Worm (Caenorhabditis elegans): ENCODE data around the gene vps-41.

Gene vps-41

ce11 chrX:5297942-5298611 lies 14.4 kb downstream of the vps-41 start, which contains the start of gene ift-81 (continued):
- TF ChIP-seq nhr-19 (GFP tag; conservative IDR thresholded peaks at IDR 0.05): peak; percentile 61
- TF ChIP-seq aly-2 (tag; optimal IDR thresholded peaks at IDR 0.05): no peak
- no peak for TF ChIP-seq Y116A8C.19 (tag; optimal IDR thresholded peaks at IDR 0.05; ENCODE audit: borderline replicate concordance)
- TF ChIP-seq lsy-2 (tag; optimal IDR thresholded peaks at IDR 0.05): peak; percentile 58 to 63
- no peak for TF ChIP-seq nhr-85 (tag)
- TF ChIP-seq lin-15B (tag; optimal IDR thresholded peaks at IDR 0.05): no peak
- TF ChIP-seq egl-13 (tag; optimal IDR thresholded peaks at IDR 0.05): peak; percentile 37
- no peak for TF ChIP-seq blmp-1 (tag; optimal IDR thresholded peaks at IDR 0.05)
- no peak for TF ChIP-seq fkh-10 (GFP tag; optimal IDR thresholded peaks at IDR 0.05)
- TF ChIP-seq snu-23 (GFP tag; optimal IDR thresholded peaks at IDR 0.05): peak; percentile 64
- no peak for TF ChIP-seq elt-2 (tag; optimal IDR thresholded peaks at IDR 0.05)
- no peak for TF ChIP-seq efl-3 (GFP tag; optimal IDR thresholded peaks at IDR 0.05)
- peak; percentile 58 for TF ChIP-seq unc-86 (tag; optimal IDR thresholded peaks at IDR 0.05)
- no peak for TF ChIP-seq mab-9 (GFP tag; IDR thresholded peaks at IDR 0.05)
- no peak for TF ChIP-seq aha-1 (tag; optimal IDR thresholded peaks at IDR 0.05)
- no peak for TF ChIP-seq F16B12.6 (tag; optimal IDR thresholded peaks at IDR 0.05)
- TF ChIP-seq nhr-12 (tag; optimal IDR thresholded peaks at IDR 0.05): no peak
- TF ChIP-seq fkh-4 (tag; optimal IDR thresholded peaks at IDR 0.05; ENCODE audit: borderline replicate concordance): no peak
- TF ChIP-seq hlh-4 (tag; optimal IDR thresholded peaks at IDR 0.05): no peak
- TF ChIP-seq ceh-88 (GFP tag; IDR thresholded peaks at IDR 0.05): no peak
- no peak for TF ChIP-seq jun-1 (tag; optimal IDR thresholded peaks at IDR 0.05)
- TF ChIP-seq ztf-11 (tag; optimal IDR thresholded peaks at IDR 0.05): peak in 1 of 2 experiments; percentile 8
- no peak for TF ChIP-seq lir-3 (tag; optimal IDR thresholded peaks at IDR 0.05; ENCODE audit: poor library complexity)
- TF ChIP-seq ceh-82 (tag; optimal IDR thresholded peaks at IDR 0.05): peak; percentile 18 to 63 (median 45)
- TF ChIP-seq zip-4 (GFP tag; optimal IDR thresholded peaks at IDR 0.05): no peak
- TF ChIP-seq unc-98 (GFP tag; IDR thresholded peaks at IDR 0.05): no peak
- TF ChIP-seq unc-130 (tag; optimal IDR thresholded peaks at IDR 0.05): no peak
- no peak for TF ChIP-seq ceh-63 (GFP tag; optimal IDR thresholded peaks at IDR 0.05)
- TF ChIP-seq vab-15 (tag; optimal IDR thresholded peaks at IDR 0.05): no peak
- TF ChIP-seq nhr-28 (tag; optimal IDR thresholded peaks at IDR 0.05): no peak
- TF ChIP-seq snpc-4 (tag; optimal IDR thresholded peaks at IDR 0.05): no peak
- no peak for TF ChIP-seq zag-1 (tag; optimal IDR thresholded peaks at IDR 0.05)
- TF ChIP-seq dpl-1 (GFP tag; optimal IDR thresholded peaks at IDR 0.05): peak in 2 of 3 experiments; percentile 35 to 52
- TF ChIP-seq tbx-2 (tag; optimal IDR thresholded peaks at IDR 0.05): peak; percentile 64
- TF ChIP-seq unc-30 (tag; optimal IDR thresholded peaks at IDR 0.05): no peak
- no peak for TF ChIP-seq pag-3 (tag; optimal IDR thresholded peaks at IDR 0.05; ENCODE audit: borderline replicate concordance, insufficient read depth)
- TF ChIP-seq ces-1 (GFP tag; optimal IDR thresholded peaks at IDR 0.05): no peak
- peak; percentile 49 for TF ChIP-seq nhr-20 (tag; optimal IDR thresholded peaks at IDR 0.05)
- TF ChIP-seq ceh-8 (GFP tag; optimal IDR thresholded peaks at IDR 0.05): peak; percentile 2
- TF ChIP-seq nhr-47 (tag; optimal IDR thresholded peaks at IDR 0.05): peak; percentile 73
- no peak for TF ChIP-seq sox-4 (tag; optimal IDR thresholded peaks at IDR 0.05)
- no peak for TF ChIP-seq pax-3 (tag; optimal IDR thresholded peaks at IDR 0.05)
- peak; percentile 68 for TF ChIP-seq xbp-1 (tag; optimal IDR thresholded peaks at IDR 0.05)
- TF ChIP-seq pqm-1 (tag; optimal IDR thresholded peaks at IDR 0.05): no peak
- peak; percentile 81 for TF ChIP-seq nhr-71 (tag; optimal IDR thresholded peaks at IDR 0.05)
- TF ChIP-seq ceh-90 (tag; optimal IDR thresholded peaks at IDR 0.05): no peak
- no peak for TF ChIP-seq tlp-1 (tag; optimal IDR thresholded peaks at IDR 0.05)
- TF ChIP-seq C04F5.9 (tag; optimal IDR thresholded peaks at IDR 0.05): no peak
- TF ChIP-seq mef-2 (tag; optimal IDR thresholded peaks at IDR 0.05): no peak
- no peak for TF ChIP-seq nhr-84 (tag; optimal IDR thresholded peaks at IDR 0.05)
- no peak for TF ChIP-seq fos-1 (tag; optimal IDR thresholded peaks at IDR 0.05)
- TF ChIP-seq ztf-4 (tag; optimal IDR thresholded peaks at IDR 0.05): no peak
- TF ChIP-seq hpl-2 (GFP tag; optimal IDR thresholded peaks at IDR 0.05): no peak
